Worm (Caenorhabditis elegans) whole organism, L2 larva: ENCODE results near the gene isy-1.

Experiments used
- F13H6.1 ChIP-seq: sonication (generic microtip); optimal IDR thresholded peaks from 2 replicates; lab custom pipeline; 2016; ENCODE audit warnings: missing genetic modification characterization, missing compliant biosample characterization
- R02D3.7 ChIP-seq: fragments of 150-350 bp; optimal IDR thresholded peaks from 2 replicates; lab custom pipeline; 2014; ENCODE audit warnings: missing biosample characterization, missing genetic modification characterization
- aly-2 ChIP-seq: fragments of 150-350 bp; optimal IDR thresholded peaks from 2 replicates; lab custom pipeline; 2014; ENCODE audit warnings: missing biosample characterization, missing genetic modification characterization
- ama-1 ChIP-seq: fragments of 150-350 bp; optimal IDR thresholded peaks from 2 replicates; lab custom pipeline; 2018; ENCODE audit warnings: inconsistent platforms
- egl-27 ChIP-seq: sonication (generic microtip); optimal IDR thresholded peaks from 3 replicates; lab custom pipeline; 2017; ENCODE audit warnings: missing biosample characterization, missing genetic modification reagents, missing genetic modification characterization
- elt-1 ChIP-seq: fragments of 150-350 bp; optimal IDR thresholded peaks from 2 replicates; lab custom pipeline; 2014; ENCODE audit warnings: missing biosample characterization, missing genetic modification characterization
- lsy-2 ChIP-seq, 2 experiments: fragments of 150-350 bp in 1 of 2; sonication (generic microtip) in 1 of 2; optimal IDR thresholded peaks; 2 replicates each; lab custom pipeline; 2014 to 2017; ENCODE audit warnings: missing biosample characterization in 2 of 2, missing genetic modification characterization in 2 of 2
- mbf-1 ChIP-seq: sonication (generic microtip); optimal IDR thresholded peaks from 2 replicates; lab custom pipeline; 2017; ENCODE audit warnings: missing biosample characterization, missing genetic modification characterization

DNA sequence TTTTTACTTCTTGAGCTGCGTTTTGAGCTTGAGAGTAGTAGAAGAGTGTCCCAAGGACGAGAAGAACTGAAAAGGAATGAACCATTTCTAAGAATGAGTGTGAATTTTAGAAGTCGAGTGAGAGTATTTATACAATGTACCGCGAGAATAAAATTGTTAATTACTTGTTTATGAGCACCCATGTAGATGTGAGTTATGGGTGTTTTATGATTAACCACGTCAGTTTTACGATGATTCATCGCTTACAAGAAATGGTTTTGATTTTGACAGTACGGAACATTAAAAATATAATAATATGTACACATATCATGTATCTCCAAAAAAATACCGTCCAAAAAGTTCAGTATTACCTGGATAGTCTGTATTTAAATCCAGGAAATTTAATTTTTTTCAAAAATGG is 46.2 kb downstream of the isy-1 start, which contains the start of gene clec-221:
- no peak for TF ChIP-seq aly-2
- TF ChIP-seq egl-27 (tag; lab: Kevin White, UChicago), result no peak
- no peak for TF ChIP-seq R02D3.7 (tag; lab: Kevin White, UChicago)
- TF ChIP-seq elt-1, result no peak
- TF ChIP-seq ama-1 (lab: Kevin White, UChicago), result no peak
- no peak for TF ChIP-seq mbf-1 (tag; lab: Kevin White, UChicago)
- no peak for TF ChIP-seq F13H6.1
- no peak for TF ChIP-seq lsy-2 (tag; optimal IDR thresholded peaks at IDR 0.05; lab: Kevin White, UChicago)
